Fruit fly (Drosophila melanogaster) whole organism, embryonic: ENCODE data around the gene CG10486.

Experiments used
- CG1647 ChIP-seq: fragments of 200-800 bp; sonication (Bioruptor generic); optimal IDR thresholded peaks from 3 replicates; lab custom pipeline; 2016; ENCODE audit warnings: missing biosample characterization, missing genetic modification characterization
- CG2116 ChIP-seq: fragments of 200-800 bp; sonication (Bioruptor generic); optimal IDR thresholded peaks from 3 replicates; lab custom pipeline; 2018; ENCODE audit warnings: missing biosample characterization, mild to moderate bottlenecking, missing genetic modification characterization
- CG33557 ChIP-seq: fragments of 200-800 bp; sonication (Bioruptor generic); optimal IDR thresholded peaks from 2 replicates; lab custom pipeline; 2019; ENCODE audit warnings: missing biosample characterization, mild to moderate bottlenecking, missing genetic modification characterization, moderate library complexity
- CG8478 ChIP-seq: fragments of >200 bp; optimal IDR thresholded peaks from 2 replicates; lab custom pipeline; 2018
- Hr51 ChIP-seq, 2 experiments: fragments of 200-800 bp; sonication (Bioruptor generic); optimal IDR thresholded peaks; 2 replicates in 1 of 2; 3 replicates in 1 of 2; lab custom pipeline; 2016 to 2018; ENCODE audit warnings: missing biosample characterization in 2 of 2, missing genetic modification characterization in 2 of 2, mild to moderate bottlenecking in 1 of 2, moderate library complexity in 1 of 2
- ash1 ChIP-seq: fragments of 200-800 bp; sonication (Bioruptor generic); optimal IDR thresholded peaks from 2 replicates; lab custom pipeline; 2018; ENCODE audit warnings: missing biosample characterization, mild to moderate bottlenecking, missing genetic modification characterization
- chm ChIP-seq: fragments of 200-800 bp; sonication (Bioruptor generic); IDR thresholded peaks from 2 replicates; pipeline ENCODE4 v1.3.6; 2022; ENCODE audit warnings: missing biosample characterization, missing genetic modification characterization
- da ChIP-seq: fragments of 200-800 bp; sonication (Bioruptor generic); optimal IDR thresholded peaks from 2 replicates; lab custom pipeline; 2016; ENCODE audit warnings: missing biosample characterization, missing genetic modification characterization
- emc ChIP-seq: fragments of 200-800 bp; sonication (Bioruptor generic); optimal IDR thresholded peaks from 2 replicates; lab custom pipeline; 2016; ENCODE audit warnings: missing biosample characterization, missing genetic modification characterization

DNA sequence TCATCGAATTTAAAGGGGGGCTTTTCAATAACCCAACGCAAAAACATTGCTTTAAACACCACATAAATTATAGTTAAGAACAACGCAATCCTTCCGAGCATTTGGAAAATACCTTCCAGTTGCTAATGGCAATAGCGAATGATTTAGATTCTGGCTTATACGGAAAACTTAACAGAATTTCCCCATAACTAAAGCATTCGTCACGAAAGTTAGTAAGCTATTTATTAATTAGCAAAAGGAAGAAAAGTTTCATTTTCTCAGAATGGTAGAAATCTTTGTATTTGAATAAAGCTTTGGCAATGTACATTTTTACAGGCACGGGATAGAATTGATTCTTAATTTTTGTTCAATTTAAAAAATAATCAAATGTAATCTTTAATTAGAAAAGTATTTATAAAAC is 2.5 kb downstream of the CG10486 start, which contains the start of gene CG32413:
- no peak for TF ChIP-seq da (GFP tag; lab: Kevin White, UChicago)
- TF ChIP-seq ash1 (GFP tag; lab: Kevin White, UChicago), result no peak
- TF ChIP-seq CG2116, result no peak
- TF ChIP-seq CG33557 (GFP tag; lab: Kevin White, UChicago), result no peak
- TF ChIP-seq CG1647 (GFP tag; lab: Kevin White, UChicago), result no peak
- TF ChIP-seq emc (GFP tag; lab: Kevin White, UChicago), result no peak
- no peak for TF ChIP-seq Hr51 (GFP tag; optimal IDR thresholded peaks at IDR 0.05; lab: Kevin White, UChicago)
- no peak for TF ChIP-seq chm (GFP tag; lab: Robert Waterston, UW)
- no peak for TF ChIP-seq CG8478 (lab: Kevin White, UChicago)
